Comparison of ENCODE assay signal across 4 worm cellular contexts in the genomic region with DNA sequence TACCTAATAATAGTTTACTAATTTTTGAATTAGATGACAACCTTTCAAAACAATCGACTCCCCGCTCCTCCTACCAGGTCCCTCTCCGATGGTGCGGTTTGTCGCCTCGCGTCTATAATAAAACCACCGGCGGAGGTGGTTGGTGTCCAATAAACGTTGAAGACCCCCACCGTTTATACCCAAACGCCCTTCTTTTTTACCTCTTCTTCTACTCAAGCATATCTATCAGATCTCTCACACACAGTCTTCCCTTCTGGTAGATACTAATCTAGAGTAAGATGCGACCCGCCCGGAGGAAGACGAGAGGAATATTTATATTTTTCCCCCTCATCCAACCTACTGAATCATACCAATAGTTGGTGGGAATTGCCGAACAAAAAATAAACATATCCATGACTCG.
TF ChIP-seq lines count a peak whose summit lies in the region.

No protein-coding gene starts in this region.

TF ChIP-seq in whole organism, L1 larva, 84 proteins besides CTCF, POLR2A, EP300 and RAD21 (continues in another document):
- TF ChIP-seq pag-3 (tag; optimal IDR thresholded peaks at IDR 0.05; lab: Kevin White, UChicago; ENCODE audit: borderline replicate concordance, insufficient read depth) (no peak), efl-1 (optimal IDR thresholded peaks at IDR 0.05; lab: Kevin White, UChicago) (no peak), efl-1 (GFP tag; optimal IDR thresholded peaks at IDR 0.05 in 1 of 2; lab: Kevin White, UChicago) (peak in 1 of 2 experiments; percentile 77), irx-1 (tag; optimal IDR thresholded peaks at IDR 0.05; lab: Kevin White, UChicago) (no peak), lin-14 (GFP tag; optimal IDR thresholded peaks at IDR 0.05; lab: Kevin White, UChicago) (peak; percentile 6), unc-62 (GFP tag; optimal IDR thresholded peaks at IDR 0.05; lab: Kevin White, UChicago) (no peak), unc-98 (GFP tag; IDR thresholded peaks at IDR 0.05; lab: Robert Waterston, UW) (no peak), ces-1 (GFP tag; optimal IDR thresholded peaks at IDR 0.05; lab: Kevin White, UChicago) (no peak), grh-1 (GFP tag; IDR thresholded peaks at IDR 0.05; lab: Robert Waterston, UW) (no peak), dsc-1 (tag; optimal IDR thresholded peaks at IDR 0.05; lab: Kevin White, UChicago) (no peak), fkh-4 (tag; optimal IDR thresholded peaks at IDR 0.05; lab: Kevin White, UChicago; ENCODE audit: borderline replicate concordance) (no peak), lin-13 (GFP tag; optimal IDR thresholded peaks at IDR 0.05; lab: Kevin White, UChicago) (no peak), egl-27 (tag; optimal IDR thresholded peaks at IDR 0.05; lab: Kevin White, UChicago) (no peak), unc-130 (tag; optimal IDR thresholded peaks at IDR 0.05; lab: Kevin White, UChicago) (no peak), nhr-85 (tag; lab: Kevin White, UChicago) (peak; percentile 72), lsy-2 (tag; optimal IDR thresholded peaks at IDR 0.05; lab: Kevin White, UChicago) (peak in 1 of 2 experiments; percentile 6), lin-39 (tag; optimal IDR thresholded peaks at IDR 0.05; lab: Kevin White, UChicago) (no peak), blmp-1 (tag; optimal IDR thresholded peaks at IDR 0.05; lab: Kevin White, UChicago) (peak; percentile 1), ceh-8 (GFP tag; optimal IDR thresholded peaks at IDR 0.05; lab: Kevin White, UChicago) (no peak), C34B4.2 (tag; optimal IDR thresholded peaks at IDR 0.05; lab: Kevin White, UChicago) (no peak), xbp-1 (tag; optimal IDR thresholded peaks at IDR 0.05; lab: Kevin White, UChicago) (no peak), nhr-20 (tag; optimal IDR thresholded peaks at IDR 0.05; lab: Kevin White, UChicago) (peak; percentile 0)

TF ChIP-seq in whole organism, L2 larva, 48 proteins besides CTCF, POLR2A, EP300 and RAD21:
- TF ChIP-seq ceh-16 (tag; optimal IDR thresholded peaks at IDR 0.05; lab: Kevin White, UChicago) (peak; percentile 69), nhr-10 (tag; optimal IDR thresholded peaks at IDR 0.05; lab: Kevin White, UChicago) (no peak), sma-9 (GFP tag; optimal IDR thresholded peaks at IDR 0.05; lab: Kevin White, UChicago) (peak; percentile 4), sma-9 (tag; optimal IDR thresholded peaks at IDR 0.05; lab: Kevin White, UChicago) (no peak), elt-1 (tag; optimal IDR thresholded peaks at IDR 0.05; lab: Kevin White, UChicago) (peak; percentile 27)

TF ChIP-seq in whole organism, L3 larva, 47 proteins besides CTCF, POLR2A, EP300 and RAD21:
- peak; percentile 79 for TF ChIP-seq elt-1 (tag; optimal IDR thresholded peaks at IDR 0.05; lab: Kevin White, UChicago)
- TF ChIP-seq lsy-12 (tag; optimal IDR thresholded peaks at IDR 0.05; lab: Kevin White, UChicago), result no peak
- TF ChIP-seq nhr-23 (tag; optimal IDR thresholded peaks at IDR 0.05; lab: Kevin White, UChicago), result peak; percentile 4

TF ChIP-seq in whole organism, mixed stage, embryonic, 35 proteins besides CTCF, POLR2A, EP300 and RAD21:
- peak; percentile 39 for TF ChIP-seq elt-1 (tag; optimal IDR thresholded peaks at IDR 0.05; lab: Kevin White, UChicago; ENCODE audit: borderline replicate concordance, insufficient read depth)
- no peak for TF ChIP-seq ztf-11 (tag; optimal IDR thresholded peaks at IDR 0.05; lab: Kevin White, UChicago)
- no peak for TF ChIP-seq unc-62 (GFP tag; optimal IDR thresholded peaks at IDR 0.05; lab: Kevin White, UChicago)
